Worm (Caenorhabditis elegans): ENCODE measurements around the gene F25E5.8.

Gene F25E5.8

ce11 chrV:7402355-7402754 is 33.4 kb upstream of the F25E5.8 start, which contains the start of gene srj-13:
Gene srj-13 (plus strand): TSS chrV:7402655.
- no peak for TF ChIP-seq sptf-1 (tag; optimal IDR thresholded peaks at IDR 0.05)
- TF ChIP-seq mls-2 (tag; optimal IDR thresholded peaks at IDR 0.05) = no peak
- no peak for TF ChIP-seq tbx-8 (GFP tag; optimal IDR thresholded peaks at IDR 0.05)
- no peak for TF ChIP-seq ceh-83 (GFP tag; optimal IDR thresholded peaks at IDR 0.05)
- TF ChIP-seq nhr-237 (tag; optimal IDR thresholded peaks at IDR 0.05) = no peak
- no peak for TF ChIP-seq lin-32 (GFP tag; optimal IDR thresholded peaks at IDR 0.05)
- no peak for TF ChIP-seq zip-8 (tag; optimal IDR thresholded peaks at IDR 0.05)
- no peak for TF ChIP-seq blmp-1 (tag; optimal IDR thresholded peaks at IDR 0.05)
- no peak for TF ChIP-seq hlh-1 (tag; optimal IDR thresholded peaks at IDR 0.05)
- TF ChIP-seq mep-1 (tag; optimal IDR thresholded peaks at IDR 0.05) = no peak
- no peak for TF ChIP-seq cnd-1 (tag; optimal IDR thresholded peaks at IDR 0.05)
- no peak for TF ChIP-seq ztf-11 (tag; optimal IDR thresholded peaks at IDR 0.05)
- TF ChIP-seq sem-2 (GFP tag; optimal IDR thresholded peaks at IDR 0.05) = no peak
- no peak for TF ChIP-seq elt-3 (tag; optimal IDR thresholded peaks at IDR 0.05)
- no peak for TF ChIP-seq M03D4.4 (tag; optimal IDR thresholded peaks at IDR 0.05)
- TF ChIP-seq flh-1 (GFP tag; optimal IDR thresholded peaks at IDR 0.05) = no peak
- no peak for TF ChIP-seq ces-1 (GFP tag; optimal IDR thresholded peaks at IDR 0.05)
- TF ChIP-seq ceh-43 (GFP tag; optimal IDR thresholded peaks at IDR 0.05) = no peak

- TF ChIP-seq mls-2 (tag; optimal IDR thresholded peaks at IDR 0.05) = no peak
- no peak for TF ChIP-seq pha-4 (tag; optimal IDR thresholded peaks at IDR 0.05)
- TF ChIP-seq unc-62 (GFP tag; optimal IDR thresholded peaks at IDR 0.05) = no peak
- no peak for TF ChIP-seq lsy-2 (tag; optimal IDR thresholded peaks at IDR 0.05)
- TF ChIP-seq blmp-1 (tag; optimal IDR thresholded peaks at IDR 0.05) = no peak
- no peak for TF ChIP-seq hlh-1 (tag; optimal IDR thresholded peaks at IDR 0.05)
- no peak for TF ChIP-seq flh-1 (GFP tag; optimal IDR thresholded peaks at IDR 0.05)
- TF ChIP-seq ces-1 (GFP tag; optimal IDR thresholded peaks at IDR 0.05) = no peak
- no peak for TF ChIP-seq ztf-11 (tag; optimal IDR thresholded peaks at IDR 0.05)
- TF ChIP-seq nhr-76 (tag; optimal IDR thresholded peaks at IDR 0.05) = no peak
- TF ChIP-seq nhr-28 (tag; optimal IDR thresholded peaks at IDR 0.05) = no peak
- TF ChIP-seq drap-1 (GFP tag; optimal IDR thresholded peaks at IDR 0.05) = no peak
- TF ChIP-seq nhr-237 (tag; optimal IDR thresholded peaks at IDR 0.05) = no peak
- no peak for TF ChIP-seq nhr-12 (tag; optimal IDR thresholded peaks at IDR 0.05)
- no peak for TF ChIP-seq M03D4.4 (tag; optimal IDR thresholded peaks at IDR 0.05)
- no peak for TF ChIP-seq elt-1 (tag; optimal IDR thresholded peaks at IDR 0.05; ENCODE audit: borderline replicate concordance, insufficient read depth)
- TF ChIP-seq lin-13 (tag; optimal IDR thresholded peaks at IDR 0.05) = no peak
These were observed 32.2 kb upstream of the F25E5.8 start for ce11 chrV:7403501-7403900.

- no peak for TF ChIP-seq ceh-39 (tag; optimal IDR thresholded peaks at IDR 0.05)
- TF ChIP-seq mls-2 (tag; optimal IDR thresholded peaks at IDR 0.05) = no peak
- TF ChIP-seq zip-8 (tag; optimal IDR thresholded peaks at IDR 0.05) = peak; percentile 91
- no peak for TF ChIP-seq bed-3 (GFP tag; optimal IDR thresholded peaks at IDR 0.05)
- no peak for TF ChIP-seq unc-62 (GFP tag; optimal IDR thresholded peaks at IDR 0.05)
- TF ChIP-seq nhr-237 (tag; optimal IDR thresholded peaks at IDR 0.05) = no peak
- TF ChIP-seq ceh-83 (GFP tag; optimal IDR thresholded peaks at IDR 0.05) = no peak
These were observed 27.2 kb upstream of the F25E5.8 start, which contains the start of gene srt-6 for ce11 chrV:7408520-7408919. Gene srt-6 (minus strand): TSS chrV:7408814.

- no peak for TF ChIP-seq lin-32 (GFP tag; optimal IDR thresholded peaks at IDR 0.05)
- no peak for TF ChIP-seq mep-1 (tag; optimal IDR thresholded peaks at IDR 0.05)
- no peak for TF ChIP-seq lsy-2 (tag; optimal IDR thresholded peaks at IDR 0.05)
- TF ChIP-seq cnd-1 (tag; optimal IDR thresholded peaks at IDR 0.05) = no peak
- TF ChIP-seq sptf-1 (tag; optimal IDR thresholded peaks at IDR 0.05) = no peak
- TF ChIP-seq snpc-4 (tag; optimal IDR thresholded peaks at IDR 0.05) = no peak
- no peak for TF ChIP-seq ceh-83 (GFP tag; optimal IDR thresholded peaks at IDR 0.05)
- TF ChIP-seq hlh-1 (tag; optimal IDR thresholded peaks at IDR 0.05) = no peak
- TF ChIP-seq flh-1 (GFP tag; optimal IDR thresholded peaks at IDR 0.05) = no peak
- no peak for TF ChIP-seq nhr-237 (tag; optimal IDR thresholded peaks at IDR 0.05)
- TF ChIP-seq nhr-28 (tag; optimal IDR thresholded peaks at IDR 0.05) = no peak
These were observed 26.1 kb upstream of the F25E5.8 start, which contains the start of gene R13D7.2 for ce11 chrV:7409599-7409998. Gene R13D7.2 (plus strand): TSS chrV:7409899.

DNA sequence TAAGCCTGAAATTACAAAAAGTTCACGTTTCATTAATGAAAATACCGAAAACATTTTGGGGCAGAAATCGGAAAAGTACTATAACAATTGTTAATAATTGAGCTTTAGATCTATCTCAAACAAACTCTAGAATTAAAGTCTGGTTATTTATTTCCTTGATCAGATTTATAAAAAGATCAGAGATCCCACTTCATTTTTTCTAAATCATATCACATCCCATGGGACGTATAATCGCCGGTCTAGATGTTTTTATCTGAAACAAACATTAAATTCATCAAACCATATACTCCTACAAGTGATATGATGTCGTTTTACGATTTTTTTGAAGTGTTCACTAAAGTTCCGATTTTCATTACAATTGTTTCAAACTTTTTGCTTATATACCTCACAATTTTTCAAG is 24.0 kb upstream of the F25E5.8 start, which contains the start of gene str-41:
TSS of gene str-41 (plus strand) at position 301 of the 400 bp plus-strand sequence.
- TF ChIP-seq cnd-1 (tag; optimal IDR thresholded peaks at IDR 0.05) (no peak), ces-1 (GFP tag; optimal IDR thresholded peaks at IDR 0.05) (no peak), lin-32 (GFP tag; optimal IDR thresholded peaks at IDR 0.05) (no peak), pha-4 (tag; optimal IDR thresholded peaks at IDR 0.05) (no peak), elt-1 (tag; optimal IDR thresholded peaks at IDR 0.05; ENCODE audit: borderline replicate concordance, insufficient read depth) (no peak), ceh-39 (tag; optimal IDR thresholded peaks at IDR 0.05) (no peak), ham-2 (GFP tag; optimal IDR thresholded peaks at IDR 0.05) (no peak), lsy-2 (tag; optimal IDR thresholded peaks at IDR 0.05) (no peak), nhr-76 (tag; optimal IDR thresholded peaks at IDR 0.05) (no peak), sptf-1 (tag; optimal IDR thresholded peaks at IDR 0.05) (no peak)
